Fruit fly (Drosophila melanogaster) whole organism, embryonic: Measurements from ENCODE around the gene p-cup.

Experiments used
- Aef1 ChIP-seq: fragments of 200-800 bp; sonication (Bioruptor generic); IDR thresholded peaks from 3 replicates; pipeline ENCODE4 v1.3.6; 2022; ENCODE audit warnings: missing biosample characterization, missing genetic modification characterization
- CG10209 ChIP-seq: fragments of 200-800 bp; sonication (Bioruptor generic); optimal IDR thresholded peaks from 3 replicates; lab custom pipeline; 2017; ENCODE audit warnings: missing biosample characterization, mild to moderate bottlenecking, missing genetic modification characterization, missing genetic modification reagents
- CG11247 ChIP-seq: fragments of 200-800 bp; sonication (Bioruptor generic); IDR thresholded peaks from 2 replicates; pipeline ENCODE4 v1.3.6; 2022; ENCODE audit warnings: missing biosample characterization, missing genetic modification characterization
- CG11504 ChIP-seq: fragments of 200-800 bp; sonication (Bioruptor generic); optimal IDR thresholded peaks from 3 replicates; lab custom pipeline; 2019; ENCODE audit warnings: missing biosample characterization, mild to moderate bottlenecking, missing genetic modification characterization, moderate library complexity
- CG12391 ChIP-seq: fragments of 200-800 bp; sonication (Bioruptor generic); optimal IDR thresholded peaks from 3 replicates; lab custom pipeline; 2018; ENCODE audit warnings: missing biosample characterization, mild to moderate bottlenecking, missing genetic modification characterization, moderate library complexity
- CG13424 ChIP-seq: fragments of 200-800 bp; sonication (Bioruptor generic); optimal IDR thresholded peaks from 2 replicates; lab custom pipeline; 2019; ENCODE audit warnings: missing biosample characterization, mild to moderate bottlenecking, missing genetic modification characterization, moderate library complexity
- CG13775 ChIP-seq: fragments of 200-800 bp; sonication (Bioruptor generic); optimal IDR thresholded peaks from 3 replicates; lab custom pipeline; 2017; ENCODE audit warnings: missing biosample characterization, mild to moderate bottlenecking, missing genetic modification characterization
- CG1602 ChIP-seq: fragments of 200-800 bp; sonication (Bioruptor generic); optimal IDR thresholded peaks from 3 replicates; lab custom pipeline; 2016; ENCODE audit warnings: missing biosample characterization, missing genetic modification characterization
- CG16815 ChIP-seq: fragments of 200-800 bp; sonication (Bioruptor generic); optimal IDR thresholded peaks from 3 replicates; lab custom pipeline; 2017; ENCODE audit warnings: missing biosample characterization, mild to moderate bottlenecking, missing genetic modification characterization
- CG17359 ChIP-seq: fragments of 200-800 bp; sonication (Bioruptor generic); optimal IDR thresholded peaks from 3 replicates; lab custom pipeline; 2018; ENCODE audit warnings: missing biosample characterization, mild to moderate bottlenecking, missing genetic modification characterization, moderate library complexity
- CG17361 ChIP-seq: fragments of 200-800 bp; sonication (Bioruptor generic); IDR thresholded peaks from 3 replicates; pipeline ENCODE4 v1.3.6; 2022; ENCODE audit warnings: missing biosample characterization, missing genetic modification characterization
- CG18262 ChIP-seq: fragments of 200-800 bp; optimal IDR thresholded peaks from 3 replicates; lab custom pipeline; 2019; ENCODE audit warnings: missing biosample characterization, mild to moderate bottlenecking, missing genetic modification characterization, moderate library complexity
- CG2678 ChIP-seq: fragments of 200-800 bp; sonication (Bioruptor generic); optimal IDR thresholded peaks from 3 replicates; lab custom pipeline; 2019; ENCODE audit warnings: missing biosample characterization, mild to moderate bottlenecking, missing genetic modification characterization, moderate library complexity
- CG31441 ChIP-seq: fragments of 200-800 bp; sonication (Bioruptor generic); IDR thresholded peaks from 2 replicates; pipeline ENCODE4 v1.3.6; 2022; ENCODE audit warnings: missing biosample characterization, missing genetic modification characterization
- CG33213 ChIP-seq: fragments of 200-800 bp; sonication (Bioruptor generic); optimal IDR thresholded peaks from 3 replicates; lab custom pipeline; 2016; ENCODE audit warnings: missing biosample characterization, missing genetic modification characterization
- CG4404 ChIP-seq: fragments of 200-800 bp; sonication (Bioruptor generic); IDR thresholded peaks from 2 replicates; pipeline ENCODE4 v1.3.6; 2022; ENCODE audit warnings: missing biosample characterization, missing genetic modification characterization
- CG6254 ChIP-seq: fragments of 200-800 bp; sonication (Bioruptor generic); optimal IDR thresholded peaks from 3 replicates; lab custom pipeline; 2017; ENCODE audit warnings: mild to moderate bottlenecking, missing biosample characterization, missing genetic modification reagents, missing genetic modification characterization
- CG6689 ChIP-seq: fragments of 200-800 bp; sonication (Bioruptor generic); IDR thresholded peaks from 2 replicates; pipeline ENCODE4 v1.3.6; 2022; ENCODE audit warnings: missing biosample characterization, missing genetic modification characterization
- CG7839 ChIP-seq: fragments of 200-800 bp; sonication (Bioruptor generic); optimal IDR thresholded peaks from 3 replicates; lab custom pipeline; 2018; ENCODE audit warnings: missing biosample characterization, mild to moderate bottlenecking, missing genetic modification characterization, moderate library complexity
- CG7928 ChIP-seq: fragments of 200-800 bp; sonication (Bioruptor generic); optimal IDR thresholded peaks from 2 replicates; lab custom pipeline; 2017; ENCODE audit warnings: missing biosample characterization, mild to moderate bottlenecking, missing genetic modification characterization
- CG8359 ChIP-seq: fragments of 200-800 bp; sonication (Bioruptor generic); optimal IDR thresholded peaks from 2 replicates; lab custom pipeline; 2017; ENCODE audit warnings: missing biosample characterization, mild to moderate bottlenecking, missing genetic modification characterization, borderline replicate concordance
- CG8388 ChIP-seq: fragments of 200-800 bp; sonication (Bioruptor generic); optimal IDR thresholded peaks from 2 replicates; lab custom pipeline; 2019; ENCODE audit warnings: missing biosample characterization, mild to moderate bottlenecking, missing genetic modification characterization, moderate library complexity
- CG9437 ChIP-seq: fragments of 200-800 bp; sonication (Bioruptor generic); optimal IDR thresholded peaks from 2 replicates; lab custom pipeline; 2018; ENCODE audit warnings: missing biosample characterization, mild to moderate bottlenecking, missing genetic modification characterization
- D ChIP-seq, 2 experiments: fragments of 200-800 bp in 1 of 2; fragments of >200 bp in 1 of 2; sonication (Bioruptor generic) in 1 of 2; optimal IDR thresholded peaks; 2 replicates in 1 of 2; 3 replicates in 1 of 2; lab custom pipeline; 2017; ENCODE audit warnings: mild to moderate bottlenecking in 1 of 2, missing biosample characterization in 1 of 2, missing genetic modification characterization in 1 of 2, missing genetic modification reagents in 1 of 2
- Fer2 ChIP-seq: fragments of 200-800 bp; sonication (Bioruptor generic); optimal IDR thresholded peaks from 2 replicates; lab custom pipeline; 2018; ENCODE audit warnings: missing biosample characterization, mild to moderate bottlenecking, missing genetic modification characterization, moderate library complexity
- HLH3B ChIP-seq: fragments of 200-800 bp; sonication (Bioruptor generic); IDR thresholded peaks from 2 replicates; pipeline ENCODE4 v1.3.6; 2022; ENCODE audit warnings: missing biosample characterization, missing genetic modification characterization
- Hr3 ChIP-seq: fragments of 200-800 bp; sonication (Bioruptor generic); optimal IDR thresholded peaks from 3 replicates; lab custom pipeline; 2016; ENCODE audit warnings: missing biosample characterization, missing genetic modification characterization
- MESR4 ChIP-seq: fragments of 200-800 bp; sonication (Bioruptor generic); optimal IDR thresholded peaks from 2 replicates; lab custom pipeline; 2018; ENCODE audit warnings: missing biosample characterization, mild to moderate bottlenecking, missing genetic modification characterization, moderate library complexity
- Oaz ChIP-seq: fragments of 200-800 bp; sonication (Bioruptor generic); IDR thresholded peaks from 2 replicates; pipeline ENCODE4 v1.3.6; 2022; ENCODE audit warnings: missing biosample characterization, missing genetic modification characterization
- Oli ChIP-seq: fragments of 200-800 bp; sonication (Bioruptor generic); optimal IDR thresholded peaks from 2 replicates; lab custom pipeline; 2018; ENCODE audit warnings: missing biosample characterization, mild to moderate bottlenecking, missing genetic modification characterization, moderate library complexity
- Sox100B ChIP-seq: fragments of 200-800 bp; sonication (Bioruptor generic); optimal IDR thresholded peaks from 3 replicates; lab custom pipeline; 2018; ENCODE audit warnings: missing biosample characterization, mild to moderate bottlenecking, missing genetic modification characterization
- Sox102F ChIP-seq: fragments of 200-800 bp; sonication (Bioruptor generic); optimal IDR thresholded peaks from 2 replicates; lab custom pipeline; 2018; ENCODE audit warnings: missing biosample characterization, mild to moderate bottlenecking, missing genetic modification characterization, moderate library complexity
- Ssrp ChIP-seq: fragments of 200-800 bp; sonication (Bioruptor generic); optimal IDR thresholded peaks from 2 replicates; lab custom pipeline; 2018; ENCODE audit warnings: missing biosample characterization, mild to moderate bottlenecking, missing genetic modification characterization, moderate library complexity
- Xrp1 ChIP-seq: fragments of 200-800 bp; sonication (Bioruptor generic); IDR thresholded peaks from 2 replicates; pipeline ENCODE4 v1.3.6; 2022; ENCODE audit warnings: missing biosample characterization, missing genetic modification characterization
- chif ChIP-seq, 2 experiments: fragments of 200-800 bp; sonication (Bioruptor generic); optimal IDR thresholded peaks; 3 replicates each; lab custom pipeline; 2016; ENCODE audit warnings: missing biosample characterization in 2 of 2, missing genetic modification characterization in 2 of 2
- crc ChIP-seq: fragments of 200-800 bp; sonication (Bioruptor generic); optimal IDR thresholded peaks from 2 replicates; lab custom pipeline; 2016; ENCODE audit warnings: missing biosample characterization, missing genetic modification characterization
- croc ChIP-seq: fragments of 200-800 bp; sonication (Bioruptor generic); conservative IDR thresholded peaks from 3 replicates; pipeline ENCODE4 v1.3.6; 2022; ENCODE audit warnings: missing biosample characterization, missing genetic modification characterization
- ems ChIP-seq: fragments of 200-800 bp; sonication (Bioruptor generic); optimal IDR thresholded peaks from 3 replicates; lab custom pipeline; 2016; ENCODE audit warnings: missing biosample characterization, missing genetic modification characterization
- fd96Cb ChIP-seq: fragments of 200-800 bp; sonication (Bioruptor generic); optimal IDR thresholded peaks from 2 replicates; lab custom pipeline; 2018; ENCODE audit warnings: missing biosample characterization, mild to moderate bottlenecking, missing genetic modification characterization, moderate library complexity
- gcm ChIP-seq: fragments of 200-800 bp; sonication (Bioruptor generic); optimal IDR thresholded peaks from 2 replicates; lab custom pipeline; 2019; ENCODE audit warnings: missing biosample characterization, mild to moderate bottlenecking, missing genetic modification characterization, moderate library complexity
- gsb-n ChIP-seq: fragments of 200-800 bp; sonication (Bioruptor generic); optimal IDR thresholded peaks from 3 replicates; lab custom pipeline; 2018; ENCODE audit warnings: missing biosample characterization, mild to moderate bottlenecking, missing genetic modification characterization
- nmo ChIP-seq: fragments of 200-800 bp; sonication (Bioruptor generic); optimal IDR thresholded peaks from 2 replicates; lab custom pipeline; 2018; ENCODE audit warnings: missing biosample characterization, mild to moderate bottlenecking, missing genetic modification characterization, moderate library complexity
- oc ChIP-seq: fragments of 200-800 bp; sonication (Bioruptor generic); optimal IDR thresholded peaks from 2 replicates; lab custom pipeline; 2018; ENCODE audit warnings: missing biosample characterization, mild to moderate bottlenecking, missing genetic modification characterization, moderate library complexity
- pan ChIP-seq, 4 experiments: fragments of >200 bp in 3 of 4; fragments of 200-800 bp in 1 of 4; sonication (Bioruptor generic) in 1 of 4; optimal IDR thresholded peaks in 3 of 4; IDR thresholded peaks in 1 of 4; 2 replicates each; pipeline versions ENCODE4 v1.3.6 to Lab custom; 2017 to 2022; ENCODE audit warnings: missing biosample characterization in 2 of 4, missing genetic modification characterization in 2 of 4, mixed read lengths in 1 of 4
- phol ChIP-seq: fragments of 200-800 bp; sonication (Bioruptor generic); optimal IDR thresholded peaks from 3 replicates; lab custom pipeline; 2018; ENCODE audit warnings: missing biosample characterization, mild to moderate bottlenecking, missing genetic modification characterization, moderate library complexity
- row ChIP-seq: fragments of 200-800 bp; sonication (Bioruptor generic); IDR thresholded peaks from 3 replicates; pipeline ENCODE4 v1.3.6; 2022; ENCODE audit warnings: missing biosample characterization, missing genetic modification characterization
- trem ChIP-seq: fragments of 200-800 bp; optimal IDR thresholded peaks from 3 replicates; lab custom pipeline; 2019; ENCODE audit warnings: missing biosample characterization, mild to moderate bottlenecking, missing genetic modification characterization, moderate library complexity
- unpg ChIP-seq: fragments of 200-800 bp; sonication (Bioruptor generic); optimal IDR thresholded peaks from 3 replicates; lab custom pipeline; 2018; ENCODE audit warnings: missing biosample characterization, mild to moderate bottlenecking, missing genetic modification characterization, moderate library complexity

p-cup gene

DNA sequence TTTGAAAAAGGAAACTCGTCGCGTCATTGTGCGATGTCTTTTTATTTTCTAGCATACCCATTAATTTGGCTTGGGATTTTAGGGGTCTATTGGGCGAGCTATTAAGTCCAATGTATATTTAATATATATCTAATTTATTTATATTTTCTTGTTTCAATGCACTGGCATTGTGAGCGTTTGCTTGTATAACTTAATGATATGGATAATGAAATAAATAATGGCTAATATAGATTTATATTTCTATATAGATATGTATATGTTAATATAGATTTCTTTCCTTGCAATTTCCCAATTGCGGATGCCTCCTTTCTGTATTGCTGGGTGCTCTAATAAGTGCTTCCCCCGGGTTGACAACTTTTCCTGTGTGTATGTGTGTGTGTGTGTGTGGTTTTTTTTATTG lies 23.0 kb upstream of the p-cup start (continued):
- peak; percentile 62 for TF ChIP-seq phol (tag; lab: Kevin White, UChicago)
- peak; percentile 7 for TF ChIP-seq CG8359 (GFP tag; lab: Kevin White, UChicago)
- peak; percentile 8 for TF ChIP-seq CG13775 (GFP tag; lab: Kevin White, UChicago)
- peak; percentile 13 for TF ChIP-seq CG6254 (GFP tag; lab: Kevin White, UChicago)
- TF ChIP-seq oc: peak; percentile 2
- TF ChIP-seq crc (GFP tag; lab: Kevin White, UChicago): no peak
- TF ChIP-seq CG7928: no peak
- TF ChIP-seq Fer2 (tag; lab: Kevin White, UChicago): no peak
- no peak for TF ChIP-seq Aef1
- peak; percentile 30 for TF ChIP-seq CG11504 (tag; lab: Kevin White, UChicago)
- peak; percentile 50 for TF ChIP-seq fd96Cb (tag; lab: Kevin White, UChicago)
- TF ChIP-seq CG9437 (GFP tag; lab: Kevin White, UChicago): peak; percentile 11
- TF ChIP-seq CG2678: peak; percentile 46
- TF ChIP-seq nmo: peak; percentile 11
- TF ChIP-seq Sox100B (GFP tag; lab: Kevin White, UChicago): peak; percentile 31
- TF ChIP-seq ems (GFP tag; lab: Kevin White, UChicago): no peak
- TF ChIP-seq CG4404 (GFP tag; lab: Robert Waterston, UW): 0 out of 2 replicates have a peak, but pooled peaks have one; percentile 29
- peak; percentile 32 for TF ChIP-seq unpg (GFP tag; lab: Kevin White, UChicago)
- TF ChIP-seq CG17359 (tag; lab: Kevin White, UChicago): peak; percentile 13
- TF ChIP-seq row: peak; percentile 28; the same call in 1 of the 3 replicates
- TF ChIP-seq CG31441 (GFP tag; lab: Robert Waterston, UW): peak; percentile 68
- peak; percentile 10 for TF ChIP-seq Hr3 (GFP tag; lab: Kevin White, UChicago)
- TF ChIP-seq pan (optimal IDR thresholded peaks at IDR 0.05; lab: Kevin White, UChicago): peak in 1 of 2 experiments; percentile 1
- no peak for TF ChIP-seq pan (GFP tag; optimal IDR thresholded peaks at IDR 0.05 in 1 of 2, IDR thresholded peaks at IDR 0.05 in 1 of 2)
- TF ChIP-seq gcm (GFP tag; lab: Kevin White, UChicago): peak; percentile 34
- peak; percentile 77 for TF ChIP-seq CG18262 (tag; lab: Kevin White, UChicago)
- TF ChIP-seq CG10209 (GFP tag; lab: Kevin White, UChicago): peak; percentile 20
- TF ChIP-seq croc (GFP tag; lab: Robert Waterston, UW): peak; percentile 45; the same call in 2 of the 3 replicates
- peak; percentile 80 for TF ChIP-seq CG17361 (GFP tag; lab: Robert Waterston, UW)
- peak; percentile 54; the same call in 1 of the 2 replicates for TF ChIP-seq Xrp1
- TF ChIP-seq CG7839 (tag; lab: Kevin White, UChicago): no peak
- no peak for TF ChIP-seq MESR4 (GFP tag; lab: Kevin White, UChicago)
- TF ChIP-seq CG11247 (GFP tag; lab: Robert Waterston, UW): no peak
- peak; percentile 55 for TF ChIP-seq CG12391 (tag; lab: Kevin White, UChicago)
- peak; percentile 17 for TF ChIP-seq Oli (tag; lab: Kevin White, UChicago)
- no peak for TF ChIP-seq D (optimal IDR thresholded peaks at IDR 0.05; lab: Kevin White, UChicago)
- TF ChIP-seq D (GFP tag; optimal IDR thresholded peaks at IDR 0.05; lab: Kevin White, UChicago): peak; percentile 65
- TF ChIP-seq CG33213 (GFP tag; lab: Kevin White, UChicago): no peak
- TF ChIP-seq CG6689 (GFP tag; lab: Robert Waterston, UW): 0 out of 2 replicates have a peak, but pooled peaks have one; percentile 24
- peak; percentile 34 for TF ChIP-seq gsb-n
- no peak for TF ChIP-seq chif (GFP tag; optimal IDR thresholded peaks at IDR 0.05; lab: Kevin White, UChicago)
- TF ChIP-seq HLH3B: no peak
- TF ChIP-seq trem (tag; lab: Kevin White, UChicago): peak; percentile 46
- TF ChIP-seq Sox102F (GFP tag; lab: Kevin White, UChicago): peak; percentile 23
- TF ChIP-seq Ssrp (tag; lab: Kevin White, UChicago): peak; percentile 49
- peak; percentile 25 for TF ChIP-seq CG13424 (tag; lab: Kevin White, UChicago)
- TF ChIP-seq CG8388 (GFP tag; lab: Kevin White, UChicago): peak; percentile 48
- TF ChIP-seq CG16815 (GFP tag; lab: Kevin White, UChicago): peak; percentile 35
- peak; percentile 3 for TF ChIP-seq CG1602 (GFP tag; lab: Kevin White, UChicago)
- TF ChIP-seq Oaz (GFP tag; lab: Robert Waterston, UW): no peak
